ENCODE assay signal across 4 worm cellular contexts in the genomic region with DNA sequence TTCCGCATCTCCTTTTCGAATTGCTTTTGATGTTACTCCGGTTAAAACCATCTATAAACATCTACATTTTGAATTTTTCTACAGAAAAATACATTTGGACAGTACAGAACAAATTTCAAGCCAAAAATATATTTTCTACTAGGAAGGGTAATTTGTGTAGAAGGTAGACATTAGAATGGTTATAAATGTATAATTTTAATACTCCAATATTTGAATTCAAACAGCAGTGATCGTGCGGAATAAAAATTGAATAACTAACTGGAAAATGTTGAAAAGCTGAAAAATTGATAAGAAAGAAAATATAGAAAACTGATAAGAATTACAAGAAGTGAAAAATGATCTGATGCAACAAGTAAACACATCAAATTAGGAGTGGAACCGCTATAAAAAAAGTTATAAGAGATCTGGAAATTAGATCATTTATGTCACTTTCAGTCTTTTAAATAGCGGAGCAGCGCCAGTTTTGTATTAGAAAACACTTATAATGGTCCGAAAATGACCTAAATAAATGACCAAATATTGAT.
A peak's percentile ranks its signal among the peaks of the same experiment; 100 is the strongest.
TF ChIP-seq lines count a peak whose summit lies in the region.

A gene (minus strand): TSS at position 51 of the 524 bp plus-strand sequence.

TF ChIP-seq in whole organism, L2 larva, 48 proteins besides CTCF, POLR2A, EP300 and RAD21:
- TF ChIP-seq fos-1 (tag; optimal IDR thresholded peaks at IDR 0.05; lab: Kevin White, UChicago) (peak; percentile 26), nhr-129 (tag; optimal IDR thresholded peaks at IDR 0.05; lab: Kevin White, UChicago) (peak; percentile 31), crh-2 (tag; optimal IDR thresholded peaks at IDR 0.05; lab: Kevin White, UChicago) (peak; percentile 8), nhr-21 (tag; optimal IDR thresholded peaks at IDR 0.05; lab: Kevin White, UChicago) (no peak), dmd-4 (tag; optimal IDR thresholded peaks at IDR 0.05; lab: Kevin White, UChicago) (no peak), gmeb-1 (tag; optimal IDR thresholded peaks at IDR 0.05; lab: Kevin White, UChicago) (peak; percentile 6)
TF ChIP-seq in whole organism, L2 larva: peak in this region for 4.

TF ChIP-seq in whole organism, L3 larva, 47 proteins besides CTCF, POLR2A, EP300 and RAD21:
- TF ChIP-seq ceh-9 (tag; optimal IDR thresholded peaks at IDR 0.05; lab: Kevin White, UChicago): no peak
- peak; percentile 74 for TF ChIP-seq elt-2 (tag; optimal IDR thresholded peaks at IDR 0.05; lab: Kevin White, UChicago)
- TF ChIP-seq lsy-12 (tag; optimal IDR thresholded peaks at IDR 0.05; lab: Kevin White, UChicago): no peak
- peak; percentile 13 for TF ChIP-seq pha-4 (tag; optimal IDR thresholded peaks at IDR 0.05; lab: Kevin White, UChicago)
- TF ChIP-seq sea-2 (GFP tag; optimal IDR thresholded peaks at IDR 0.05; lab: Kevin White, UChicago): no peak
- TF ChIP-seq nhr-28 (tag; optimal IDR thresholded peaks at IDR 0.05; lab: Kevin White, UChicago): no peak
- no peak for TF ChIP-seq ztf-11 (tag; optimal IDR thresholded peaks at IDR 0.05; lab: Kevin White, UChicago)
- TF ChIP-seq ama-1 (optimal IDR thresholded peaks at IDR 0.05; lab: Kevin White, UChicago): no peak

TF ChIP-seq in whole organism, L4 larva, 104 proteins besides CTCF, POLR2A, EP300 and RAD21:
- TF ChIP-seq mep-1 (tag; optimal IDR thresholded peaks at IDR 0.05; lab: Kevin White, UChicago) (peak; percentile 40), pqm-1 (tag; optimal IDR thresholded peaks at IDR 0.05; lab: Kevin White, UChicago) (peak; percentile 21), daf-16 (GFP tag; optimal IDR thresholded peaks at IDR 0.05; lab: Kevin White, UChicago) (no peak), daf-16 (tag; optimal IDR thresholded peaks at IDR 0.05; lab: Kevin White, UChicago) (peak; percentile 81), unc-62 (GFP tag; optimal IDR thresholded peaks at IDR 0.05 in 1 of 2; lab: Kevin White, UChicago) (no peak), unc-62 (tag; optimal IDR thresholded peaks at IDR 0.05; lab: Kevin White, UChicago) (no peak), fos-1 (tag; optimal IDR thresholded peaks at IDR 0.05; lab: Kevin White, UChicago) (no peak), dve-1 (tag; optimal IDR thresholded peaks at IDR 0.05; lab: Kevin White, UChicago; ENCODE audit: insufficient read depth) (peak; percentile 47), ztf-7 (tag; optimal IDR thresholded peaks at IDR 0.05; lab: Kevin White, UChicago) (peak; percentile 89)

TF ChIP-seq in whole organism, young adult, 124 proteins besides CTCF, POLR2A, EP300 and RAD21:
- TF ChIP-seq hlh-12 (tag; optimal IDR thresholded peaks at IDR 0.05; lab: Kevin White, UChicago) (no peak), unc-130 (GFP tag; optimal IDR thresholded peaks at IDR 0.05; lab: Kevin White, UChicago) (no peak), atf-7 (tag; optimal IDR thresholded peaks at IDR 0.05; lab: Kevin White, UChicago) (no peak), hlh-26 (GFP tag; conservative IDR thresholded peaks at IDR 0.05; lab: Robert Waterston, UW) (no peak), nhr-80 (tag; optimal IDR thresholded peaks at IDR 0.05; lab: Kevin White, UChicago) (peak; percentile 19), aptf-2 (GFP tag; conservative IDR thresholded peaks at IDR 0.05; lab: Robert Waterston, UW) (no peak)
